Worm (Caenorhabditis elegans) whole organism, late embryonic: ENCODE measurements around the gene F25H9.6.

Experiments used
- K02D7.2 ChIP-seq: sonication (generic microtip); optimal IDR thresholded peaks from 2 replicates; lab custom pipeline; 2017; ENCODE audit warnings: mild to moderate bottlenecking, missing genetic modification characterization, missing compliant biosample characterization
- hlh-30 ChIP-seq: sonication (generic microtip); optimal IDR thresholded peaks from 2 replicates; lab custom pipeline; 2017; ENCODE audit warnings: antibody characterized with exemption, missing genetic modification characterization, missing compliant biosample characterization; ENCODE audit not compliant: insufficient read depth
- tbx-7 ChIP-seq: sonication (generic microtip); optimal IDR thresholded peaks from 2 replicates; lab custom pipeline; 2016; ENCODE audit warnings: missing genotype, missing genetic modification characterization, missing compliant biosample characterization
- unc-86 ChIP-seq: sonication (generic microtip); optimal IDR thresholded peaks from 2 replicates; lab custom pipeline; 2016; ENCODE audit warnings: missing genetic modification characterization, missing compliant biosample characterization

DNA sequence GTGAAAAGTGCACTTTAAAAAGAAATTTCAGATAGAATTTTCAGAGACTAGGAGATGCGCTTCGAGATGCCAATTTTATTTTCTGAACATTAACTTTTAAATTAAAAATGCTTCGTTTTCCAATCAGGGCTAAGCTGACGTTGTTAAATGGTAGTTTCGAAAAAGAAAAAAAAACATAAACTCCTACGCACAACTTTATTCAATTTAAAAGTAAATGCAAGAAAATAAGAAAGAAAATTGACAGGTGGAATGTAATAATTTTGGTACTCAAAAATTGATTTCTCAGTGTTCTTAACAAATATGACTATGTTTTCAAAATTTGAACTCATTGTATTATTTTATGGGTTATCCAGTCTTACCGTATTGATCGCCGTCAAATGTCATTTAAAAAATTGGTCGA, 14.8 kb downstream of the F25H9.6 start, which contains the start of gene lurp-2:
- TF ChIP-seq unc-86 (tag; lab: Kevin White, UChicago) (no peak), tbx-7 (tag; lab: Kevin White, UChicago) (no peak), K02D7.2 (tag; lab: Kevin White, UChicago) (no peak), hlh-30 (tag; lab: Kevin White, UChicago) (no peak)
